Worm (Caenorhabditis elegans) whole organism, L4 larva: ENCODE measurements around the gene mog-5.
A peak's percentile ranks its signal among the peaks of the same experiment; 100 is the strongest.

Experiments
- F10B5.3 ChIP-seq: sonication (generic microtip); optimal IDR thresholded peaks from 2 replicates; lab custom pipeline; 2016; ENCODE audit warnings: mild to moderate bottlenecking, missing genetic modification characterization, missing compliant biosample characterization
- F37D6.2 ChIP-seq: sonication (generic microtip); optimal IDR thresholded peaks from 2 replicates; lab custom pipeline; 2016; ENCODE audit warnings: mild to moderate bottlenecking, missing genetic modification characterization, missing compliant biosample characterization
- F44E2.7 ChIP-seq: fragments of 200-800 bp; sonication (Bioruptor generic); IDR thresholded peaks from 2 replicates; pipeline ENCODE4 v2.1.2; 2022; ENCODE audit warnings: missing genetic modification characterization, missing compliant biosample characterization
- R02D3.7 ChIP-seq: fragments of 150-350 bp; sonication (generic microtip); optimal IDR thresholded peaks from 3 replicates; lab custom pipeline; 2014; ENCODE audit warnings: missing biosample characterization, missing genetic modification characterization
- T20F7.1 ChIP-seq: fragments of 200-800 bp; sonication (Bioruptor generic); optimal IDR thresholded peaks from 2 replicates; lab custom pipeline; 2018; ENCODE audit warnings: mild to moderate bottlenecking, missing genetic modification characterization, missing compliant biosample characterization
- T26A8.4 ChIP-seq: fragments of 200-800 bp; sonication (Bioruptor generic); IDR thresholded peaks from 2 replicates; pipeline ENCODE4 v1.3.6; 2022; ENCODE audit warnings: missing genetic modification characterization, missing compliant biosample characterization
- Y48G9A.11 ChIP-seq: fragments of 200-800 bp; sonication (Bioruptor generic); IDR thresholded peaks from 2 replicates; pipeline ENCODE4 v1.3.6; 2022; ENCODE audit warnings: missing genetic modification reagents, missing genetic modification characterization, missing compliant biosample characterization
- Y5F2A.4 ChIP-seq: fragments of 200-800 bp; sonication (Bioruptor generic); optimal IDR thresholded peaks from 2 replicates; lab custom pipeline; 2018; ENCODE audit warnings: mild to moderate bottlenecking, missing genetic modification characterization, missing compliant biosample characterization
- ama-1 ChIP-seq: fragments of 150-350 bp; optimal IDR thresholded peaks from 2 replicates; lab custom pipeline; 2014; ENCODE audit warnings: inconsistent platforms, mixed read lengths
- arid-1 ChIP-seq: fragments of 200-800 bp; sonication (Bioruptor generic); conservative IDR thresholded peaks from 2 replicates; pipeline ENCODE4 v1.3.6; 2022; ENCODE audit warnings: missing genetic modification reagents, missing genetic modification characterization, missing compliant biosample characterization
- attf-4 ChIP-seq: sonication (generic microtip); optimal IDR thresholded peaks from 3 replicates; lab custom pipeline; 2017; ENCODE audit warnings: missing biosample characterization, missing genetic modification characterization
- ceh-20 ChIP-seq: fragments of 200-800 bp; sonication (Bioruptor generic); IDR thresholded peaks from 2 replicates; pipeline ENCODE4 v1.3.6; 2022; ENCODE audit warnings: missing genetic modification reagents, missing genetic modification characterization, missing compliant biosample characterization
- ceh-82 ChIP-seq: sonication (generic microtip); optimal IDR thresholded peaks from 2 replicates; lab custom pipeline; 2017; ENCODE audit warnings: missing biosample characterization, missing genetic modification characterization
- ces-1 ChIP-seq: fragments of 150-350 bp; sonication (generic microtip); optimal IDR thresholded peaks from 4 replicates; lab custom pipeline; 2014; ENCODE audit warnings: missing biosample characterization, missing genetic modification reagents, missing genetic modification characterization
- cey-2 ChIP-seq: sonication (generic microtip); optimal IDR thresholded peaks from 3 replicates; lab custom pipeline; 2017; ENCODE audit warnings: missing genetic modification characterization, mild to moderate bottlenecking, missing compliant biosample characterization, antibody characterized with exemption, borderline replicate concordance; ENCODE audit not compliant: insufficient read depth
- daf-16 ChIP-seq, 3 experiments: sonication (generic microtip); optimal IDR thresholded peaks; 2 replicates each; lab custom pipeline; 2016 to 2017; ENCODE audit warnings: missing genetic modification characterization in 3 of 3, missing genetic modification reagents in 3 of 3, mild to moderate bottlenecking in 2 of 3, missing compliant biosample characterization in 2 of 3, missing biosample characterization in 1 of 3, moderate library complexity in 1 of 3
- daf-19 ChIP-seq: fragments of 200-800 bp; sonication (Bioruptor generic); conservative IDR thresholded peaks from 2 replicates; pipeline ENCODE4 v1.3.6; 2022; ENCODE audit warnings: missing genetic modification characterization, missing compliant biosample characterization
- daf-8 ChIP-seq: fragments of 200-800 bp; sonication (Bioruptor generic); IDR thresholded peaks from 2 replicates; pipeline ENCODE4 v1.3.6; 2022; ENCODE audit warnings: missing genetic modification characterization, missing compliant biosample characterization
- dmd-6 ChIP-seq: fragments of 200-800 bp; sonication (Bioruptor generic); IDR thresholded peaks from 2 replicates; pipeline ENCODE4 v1.3.6; 2022; ENCODE audit warnings: missing genetic modification reagents, missing genetic modification characterization, missing compliant biosample characterization
- dmd-8 ChIP-seq: fragments of 200-800 bp; sonication (Bioruptor generic); IDR thresholded peaks from 2 replicates; pipeline ENCODE4 v1.3.6; 2022; ENCODE audit warnings: missing genetic modification characterization, missing compliant biosample characterization
- dpl-1 ChIP-seq: fragments of 150-350 bp; optimal IDR thresholded peaks from 2 replicates; lab custom pipeline; 2014; ENCODE audit warnings: missing biosample characterization, missing genetic modification reagents, missing genetic modification characterization
- dve-1 ChIP-seq: sonication (generic microtip); optimal IDR thresholded peaks from 2 replicates; lab custom pipeline; 2017; ENCODE audit warnings: antibody characterized with exemption, mild to moderate bottlenecking, missing genetic modification characterization, missing compliant biosample characterization; ENCODE audit not compliant: insufficient read depth
- egl-43 ChIP-seq: fragments of 200-800 bp; sonication (Bioruptor generic); IDR thresholded peaks from 2 replicates; pipeline ENCODE4 v1.3.6; 2022; ENCODE audit warnings: missing genetic modification reagents, missing genetic modification characterization, missing compliant biosample characterization
- fkh-10 ChIP-seq: fragments of 150-350 bp; optimal IDR thresholded peaks from 2 replicates; lab custom pipeline; 2014; ENCODE audit warnings: missing biosample characterization, missing genetic modification reagents, missing genetic modification characterization
- gei-8 ChIP-seq: fragments of 200-800 bp; sonication (Bioruptor generic); optimal IDR thresholded peaks from 2 replicates; lab custom pipeline; 2018; ENCODE audit warnings: mild to moderate bottlenecking, missing genetic modification characterization, missing compliant biosample characterization
- hmg-1.1 ChIP-seq: fragments of 200-800 bp; sonication (Bioruptor generic); IDR thresholded peaks from 2 replicates; pipeline ENCODE4 v1.3.6; 2022; ENCODE audit warnings: missing genetic modification reagents, missing genetic modification characterization, missing compliant biosample characterization
- lim-7 ChIP-seq: fragments of 200-800 bp; sonication (Bioruptor generic); IDR thresholded peaks from 2 replicates; pipeline ENCODE4 v1.3.6; 2022; ENCODE audit warnings: missing genetic modification characterization, missing compliant biosample characterization
- lin-38 ChIP-seq: fragments of 200-800 bp; sonication (Bioruptor generic); IDR thresholded peaks from 2 replicates; pipeline ENCODE4 v1.3.6; 2022; ENCODE audit warnings: missing genetic modification reagents, missing genetic modification characterization, missing compliant biosample characterization
- madf-5 ChIP-seq, 2 experiments: fragments of 200-800 bp; sonication (Bioruptor generic); IDR thresholded peaks; 2 replicates each; pipeline ENCODE4 v1.3.6; 2022; ENCODE audit warnings: missing compliant biosample characterization in 2 of 2, missing genetic modification characterization in 2 of 2
- madf-9 ChIP-seq: fragments of 200-800 bp; sonication (Bioruptor generic); conservative IDR thresholded peaks from 2 replicates; pipeline ENCODE4 v1.3.6; 2022; ENCODE audit warnings: missing genetic modification reagents, missing genetic modification characterization, missing compliant biosample characterization
- mdl-1 ChIP-seq, 2 experiments: fragments of 150-350 bp in 1 of 2; sonication (generic microtip) in 1 of 2; optimal IDR thresholded peaks; 2 replicates each; lab custom pipeline; 2014 to 2017; ENCODE audit warnings: missing biosample characterization in 2 of 2, missing genetic modification characterization in 2 of 2
- mdt-29 ChIP-seq: fragments of 200-800 bp; sonication (Bioruptor generic); IDR thresholded peaks from 2 replicates; pipeline ENCODE4 v1.3.6; 2022; ENCODE audit warnings: missing genetic modification reagents, missing genetic modification characterization, missing compliant biosample characterization
- mep-1 ChIP-seq: fragments of 150-350 bp; sonication (generic microtip); optimal IDR thresholded peaks from 3 replicates; lab custom pipeline; 2014; ENCODE audit warnings: missing biosample characterization, missing genetic modification characterization
- nhr-10 ChIP-seq: fragments of 150-350 bp; optimal IDR thresholded peaks from 2 replicates; lab custom pipeline; 2014; ENCODE audit warnings: missing biosample characterization, missing genetic modification characterization
- nhr-102 ChIP-seq: sonication (generic microtip); optimal IDR thresholded peaks from 2 replicates; lab custom pipeline; 2016; ENCODE audit warnings: mild to moderate bottlenecking, missing genetic modification characterization, moderate library complexity, missing compliant biosample characterization
- nhr-25 ChIP-seq: sonication (generic microtip); optimal IDR thresholded peaks from 2 replicates; lab custom pipeline; 2017; ENCODE audit warnings: missing genetic modification characterization, mild to moderate bottlenecking, missing compliant biosample characterization, antibody characterized with exemption, moderate library complexity, borderline replicate concordance; ENCODE audit not compliant: insufficient read depth
- nhr-42 ChIP-seq: fragments of 200-800 bp; sonication (Bioruptor generic); IDR thresholded peaks from 2 replicates; pipeline ENCODE4 v1.3.6; 2022; ENCODE audit warnings: missing genetic modification characterization, missing compliant biosample characterization
- pha-4 ChIP-seq, 2 experiments: fragments of 150-350 bp in 1 of 2; fragments of 200-800 bp in 1 of 2; sonication (Bioruptor generic) in 1 of 2; IDR thresholded peaks in 1 of 2; optimal IDR thresholded peaks in 1 of 2; 2 replicates each; pipeline versions ENCODE4 v1.3.6 to Lab custom; 2014 to 2022; ENCODE audit warnings: missing genetic modification characterization in 2 of 2, missing genetic modification reagents in 2 of 2, missing biosample characterization in 1 of 2, missing compliant biosample characterization in 1 of 2
- pqm-1 ChIP-seq: sonication (generic microtip); optimal IDR thresholded peaks from 2 replicates; lab custom pipeline; 2017; ENCODE audit warnings: missing biosample characterization, missing genetic modification characterization
- rbr-2 ChIP-seq: sonication (generic microtip); optimal IDR thresholded peaks from 2 replicates; lab custom pipeline; 2016; ENCODE audit warnings: missing genotype, missing genetic modification characterization, missing compliant biosample characterization
- set-16 ChIP-seq: fragments of 200-800 bp; sonication (Bioruptor generic); IDR thresholded peaks from 2 replicates; pipeline ENCODE4 v1.3.6; 2022; ENCODE audit warnings: missing genetic modification reagents, missing genetic modification characterization, missing compliant biosample characterization
- skn-1 ChIP-seq: fragments of 150-350 bp; optimal IDR thresholded peaks from 2 replicates; lab custom pipeline; 2014; ENCODE audit warnings: missing biosample characterization, missing genetic modification characterization
- spr-1 ChIP-seq: sonication (generic microtip); optimal IDR thresholded peaks from 2 replicates; lab custom pipeline; 2016; ENCODE audit warnings: mild to moderate bottlenecking, missing genetic modification characterization, missing compliant biosample characterization
- spr-3 ChIP-seq: fragments of 200-800 bp; sonication (Bioruptor generic); optimal IDR thresholded peaks from 2 replicates; lab custom pipeline; 2018; ENCODE audit warnings: mild to moderate bottlenecking, missing genetic modification characterization, missing compliant biosample characterization
- tra-1 ChIP-seq: fragments of 200-800 bp; sonication (Bioruptor generic); IDR thresholded peaks from 2 replicates; pipeline ENCODE4 v1.3.6; 2022; ENCODE audit warnings: missing genetic modification reagents, missing genetic modification characterization, missing compliant biosample characterization
- zfp-3 ChIP-seq: fragments of 200-800 bp; sonication (Bioruptor generic); conservative IDR thresholded peaks from 2 replicates; pipeline ENCODE4 v1.3.6; 2022; ENCODE audit warnings: missing genetic modification reagents, missing genetic modification characterization, missing compliant biosample characterization
- zip-2 ChIP-seq: fragments of 150-350 bp; optimal IDR thresholded peaks from 2 replicates; lab custom pipeline; 2014; ENCODE audit warnings: missing biosample characterization, missing genetic modification characterization
- ztf-11 ChIP-seq: fragments of 150-350 bp; optimal IDR thresholded peaks from 2 replicates; lab custom pipeline; 2014; ENCODE audit warnings: missing biosample characterization, missing genetic modification characterization

The mog-5 gene

ce11 chrII:5373275-5374047 lies 25.9 kb upstream of the mog-5 start, which contains the start of the genes agt-2 and F09E5.3 (continued):
- TF ChIP-seq dve-1 (tag; lab: Kevin White, UChicago), result peak; percentile 91
- peak; percentile 89 for TF ChIP-seq rbr-2 (tag; lab: Kevin White, UChicago)
- peak; percentile 65 for TF ChIP-seq F10B5.3 (tag; lab: Kevin White, UChicago)
- peak; percentile 79 for TF ChIP-seq nhr-102 (tag; lab: Kevin White, UChicago)
- peak in 1 of 2 experiments; percentile 19 for TF ChIP-seq daf-16 (GFP tag; optimal IDR thresholded peaks at IDR 0.05; lab: Kevin White, UChicago)
- TF ChIP-seq daf-16 (tag; optimal IDR thresholded peaks at IDR 0.05; lab: Kevin White, UChicago), result peak; percentile 19
- no peak for TF ChIP-seq ama-1 (lab: Kevin White, UChicago)
- peak; percentile 85 for TF ChIP-seq ceh-20 (GFP tag; lab: Robert Waterston, UW)
- TF ChIP-seq ztf-11 (tag; lab: Kevin White, UChicago), result no peak
- TF ChIP-seq nhr-10 (tag; lab: Kevin White, UChicago), result no peak
- peak; percentile 65 for TF ChIP-seq pha-4 (GFP tag; IDR thresholded peaks at IDR 0.05; lab: Robert Waterston, UW)
- peak; percentile 15 for TF ChIP-seq pha-4 (tag; optimal IDR thresholded peaks at IDR 0.05; lab: Kevin White, UChicago)
- TF ChIP-seq tra-1 (GFP tag; lab: Robert Waterston, UW), result peak; percentile 47
- peak; percentile 54; the same call in 1 of the 2 replicates for TF ChIP-seq arid-1
- no peak for TF ChIP-seq mdt-29 (GFP tag; lab: Robert Waterston, UW)
- peak; percentile 79; the same call in 1 of the 2 replicates for TF ChIP-seq daf-19 (GFP tag; lab: Robert Waterston, UW)
- TF ChIP-seq mep-1, result peak; percentile 95
- TF ChIP-seq Y5F2A.4, result peak; percentile 9
- peak; percentile 87 for TF ChIP-seq dpl-1
- peak; percentile 32 for TF ChIP-seq ces-1 (GFP tag; lab: Kevin White, UChicago)
- TF ChIP-seq gei-8, result no peak
- TF ChIP-seq dmd-6, result peak; percentile 83
- peak; percentile 48 for TF ChIP-seq zip-2 (tag; lab: Kevin White, UChicago)
- TF ChIP-seq zfp-3 (GFP tag; lab: Robert Waterston, UW), result peak; percentile 74
- no peak for TF ChIP-seq madf-5 (GFP tag; IDR thresholded peaks at IDR 0.05; lab: Robert Waterston, UW)
- TF ChIP-seq madf-9 (GFP tag; lab: Robert Waterston, UW), result 0 out of 2 replicates have a peak, but pooled peaks have one; percentile 17
- TF ChIP-seq cey-2 (tag; lab: Kevin White, UChicago), result no peak
- TF ChIP-seq daf-8 (GFP tag; lab: Robert Waterston, UW), result no peak
- no peak for TF ChIP-seq R02D3.7 (tag; lab: Kevin White, UChicago)
- no peak for TF ChIP-seq dmd-8 (GFP tag; lab: Robert Waterston, UW)
- TF ChIP-seq F44E2.7 (GFP tag; lab: Robert Waterston, UW), result no peak
- TF ChIP-seq ceh-82 (tag; lab: Kevin White, UChicago), result no peak
- 0 out of 2 replicates have a peak, but pooled peaks have one; percentile 17 for TF ChIP-seq nhr-42
- peak; percentile 86 for TF ChIP-seq fkh-10 (GFP tag; lab: Kevin White, UChicago)
- TF ChIP-seq lim-7, result no peak
- TF ChIP-seq hmg-1.1 (GFP tag; lab: Robert Waterston, UW), result peak; percentile 73; the same call in 1 of the 2 replicates
- no peak for TF ChIP-seq skn-1
- peak; percentile 73 for TF ChIP-seq nhr-25
- no peak for TF ChIP-seq set-16 (GFP tag; lab: Robert Waterston, UW)
- TF ChIP-seq T26A8.4, result peak; percentile 90
- TF ChIP-seq spr-3 (GFP tag; lab: Kevin White, UChicago), result peak; percentile 43
- peak; percentile 74 for TF ChIP-seq pqm-1
- peak; percentile 80 for TF ChIP-seq T20F7.1 (GFP tag; lab: Kevin White, UChicago)
- no peak for TF ChIP-seq Y48G9A.11 (GFP tag; lab: Robert Waterston, UW)
- peak in 1 of 2 experiments; percentile 42 for TF ChIP-seq mdl-1 (tag; optimal IDR thresholded peaks at IDR 0.05; lab: Kevin White, UChicago)
- TF ChIP-seq lin-38 (GFP tag; lab: Robert Waterston, UW), result peak; percentile 86
- no peak for TF ChIP-seq egl-43 (GFP tag; lab: Robert Waterston, UW)
- no peak for TF ChIP-seq attf-4 (tag; lab: Kevin White, UChicago)
- peak; percentile 83 for TF ChIP-seq F37D6.2
- TF ChIP-seq spr-1 (tag; lab: Kevin White, UChicago), result peak; percentile 80
